Fruit fly (Drosophila melanogaster) whole organism, embryonic: ENCODE results near the gene CG7970.
A peak's percentile ranks its signal among the peaks of the same experiment; 100 is the strongest.

Source experiments
- C15 ChIP-seq: fragments of 200-800 bp; sonication (Bioruptor generic); IDR thresholded peaks from 3 replicates; pipeline ENCODE4 v1.3.6; 2022; ENCODE audit warnings: missing biosample characterization, missing genetic modification characterization
- CG10209 ChIP-seq: fragments of 200-800 bp; sonication (Bioruptor generic); optimal IDR thresholded peaks from 3 replicates; lab custom pipeline; 2017; ENCODE audit warnings: missing biosample characterization, mild to moderate bottlenecking, missing genetic modification characterization, missing genetic modification reagents
- CG10267 ChIP-seq: fragments of 200-800 bp; sonication (Bioruptor generic); optimal IDR thresholded peaks from 2 replicates; lab custom pipeline; 2018; ENCODE audit warnings: missing biosample characterization, mild to moderate bottlenecking, missing genetic modification characterization, moderate library complexity
- CG10321 ChIP-seq: fragments of 200-800 bp; sonication (Bioruptor generic); IDR thresholded peaks from 2 replicates; pipeline ENCODE4 v1.3.6; 2022; ENCODE audit warnings: missing biosample characterization, missing genetic modification characterization
- CG10565 ChIP-seq: fragments of 200-800 bp; sonication (Bioruptor generic); optimal IDR thresholded peaks from 3 replicates; lab custom pipeline; 2016; ENCODE audit warnings: missing biosample characterization, mild to moderate bottlenecking, missing genetic modification characterization
- CG12744 ChIP-seq: fragments of 200-800 bp; sonication (Bioruptor generic); optimal IDR thresholded peaks from 2 replicates; lab custom pipeline; 2016; ENCODE audit warnings: missing biosample characterization, missing genetic modification characterization
- CG13123 ChIP-seq: fragments of 200-800 bp; sonication (Bioruptor generic); optimal IDR thresholded peaks from 2 replicates; lab custom pipeline; 2016; ENCODE audit warnings: missing biosample characterization, missing genetic modification characterization
- CG17802 ChIP-seq: fragments of 200-800 bp; sonication (Bioruptor generic); optimal IDR thresholded peaks from 2 replicates; lab custom pipeline; 2018; ENCODE audit warnings: missing biosample characterization, mild to moderate bottlenecking, missing genetic modification characterization, moderate library complexity
- CG2129 ChIP-seq: fragments of 200-800 bp; sonication (Bioruptor generic); IDR thresholded peaks from 2 replicates; pipeline ENCODE4 v1.3.6; 2022; ENCODE audit warnings: missing biosample characterization, missing genetic modification characterization; ENCODE audit not compliant: partially characterized antibody
- CG30020 ChIP-seq: fragments of 200-800 bp; optimal IDR thresholded peaks from 2 replicates; lab custom pipeline; 2019; ENCODE audit warnings: missing biosample characterization, mild to moderate bottlenecking, missing genetic modification characterization, moderate library complexity
- CG3163 ChIP-seq: fragments of 200-800 bp; sonication (Bioruptor generic); optimal IDR thresholded peaks from 3 replicates; lab custom pipeline; 2016; ENCODE audit warnings: missing biosample characterization, missing genetic modification characterization
- CG6791 ChIP-seq: fragments of 200-800 bp; sonication (Bioruptor generic); IDR thresholded peaks from 3 replicates; pipeline ENCODE4 v1.3.6; 2022; ENCODE audit warnings: missing biosample characterization, missing genetic modification characterization; ENCODE audit not compliant: partially characterized antibody
- CG7556 ChIP-seq: fragments of 200-800 bp; sonication (Bioruptor generic); optimal IDR thresholded peaks from 2 replicates; lab custom pipeline; 2017; ENCODE audit warnings: missing biosample characterization, mild to moderate bottlenecking, missing genetic modification characterization
- CG8924 ChIP-seq: fragments of 200-800 bp; optimal IDR thresholded peaks from 3 replicates; lab custom pipeline; 2019; ENCODE audit warnings: missing biosample characterization, mild to moderate bottlenecking, missing genetic modification characterization, moderate library complexity
- CG9932 ChIP-seq: fragments of 200-800 bp; sonication (Bioruptor generic); IDR thresholded peaks from 2 replicates; pipeline ENCODE4 v1.3.6; 2022; ENCODE audit warnings: missing biosample characterization, missing genetic modification characterization
- Camta ChIP-seq: fragments of 200-800 bp; sonication (Bioruptor generic); optimal IDR thresholded peaks from 2 replicates; lab custom pipeline; 2016; ENCODE audit warnings: missing biosample characterization, missing genetic modification characterization
- Dll ChIP-seq: fragments of 200-800 bp; sonication (Bioruptor generic); IDR thresholded peaks from 4 replicates; pipeline ENCODE4 v1.3.6; 2022; ENCODE audit warnings: missing biosample characterization, missing genetic modification characterization; ENCODE audit not compliant: partially characterized antibody
- Doc3 ChIP-seq: fragments of 200-800 bp; sonication (Bioruptor generic); IDR thresholded peaks from 3 replicates; pipeline ENCODE4 v1.3.6; 2022; ENCODE audit warnings: missing biosample characterization, missing genetic modification characterization; ENCODE audit not compliant: partially characterized antibody
- Eip74EF ChIP-seq, 2 experiments: fragments of 200-800 bp in 1 of 2; fragments of >200 bp in 1 of 2; sonication (Bioruptor generic) in 1 of 2; optimal IDR thresholded peaks; 2 replicates each; lab custom pipeline; 2017 to 2019; ENCODE audit warnings: missing biosample characterization in 2 of 2, missing genetic modification characterization in 2 of 2, mild to moderate bottlenecking in 1 of 2, moderate library complexity in 1 of 2
- Gug ChIP-seq: fragments of 200-800 bp; sonication (Bioruptor generic); IDR thresholded peaks from 4 replicates; pipeline ENCODE4 v1.3.6; 2022; ENCODE audit warnings: missing biosample characterization, missing genetic modification characterization
- Meics ChIP-seq: fragments of 200-800 bp; sonication (Bioruptor generic); optimal IDR thresholded peaks from 2 replicates; lab custom pipeline; 2017; ENCODE audit warnings: missing biosample characterization, mild to moderate bottlenecking, missing genetic modification characterization
- Mes4 ChIP-seq: fragments of 200-800 bp; sonication (Bioruptor generic); optimal IDR thresholded peaks from 2 replicates; lab custom pipeline; 2016; ENCODE audit warnings: missing biosample characterization, missing genetic modification characterization
- Oli ChIP-seq: fragments of 200-800 bp; sonication (Bioruptor generic); optimal IDR thresholded peaks from 2 replicates; lab custom pipeline; 2018; ENCODE audit warnings: missing biosample characterization, mild to moderate bottlenecking, missing genetic modification characterization, moderate library complexity
- PHDP ChIP-seq: fragments of 200-800 bp; sonication (Bioruptor generic); optimal IDR thresholded peaks from 3 replicates; lab custom pipeline; 2018; ENCODE audit warnings: missing biosample characterization, mild to moderate bottlenecking, missing genetic modification characterization, moderate library complexity
- Scr ChIP-seq: fragments of 200-800 bp; sonication (Bioruptor generic); IDR thresholded peaks from 2 replicates; pipeline ENCODE4 v1.3.6; 2022; ENCODE audit warnings: missing biosample characterization, missing genetic modification characterization; ENCODE audit not compliant: partially characterized antibody
- Ssrp ChIP-seq: fragments of 200-800 bp; sonication (Bioruptor generic); optimal IDR thresholded peaks from 2 replicates; lab custom pipeline; 2018; ENCODE audit warnings: missing biosample characterization, mild to moderate bottlenecking, missing genetic modification characterization, moderate library complexity
- Usf ChIP-seq: fragments of 200-800 bp; sonication (Bioruptor generic); optimal IDR thresholded peaks from 2 replicates; lab custom pipeline; 2017; ENCODE audit warnings: missing genotype, missing biosample characterization, missing genetic modification characterization
- Xbp1 ChIP-seq: fragments of 200-800 bp; sonication (Bioruptor generic); optimal IDR thresholded peaks from 3 replicates; lab custom pipeline; 2016; ENCODE audit warnings: missing biosample characterization, mild to moderate bottlenecking, missing genetic modification characterization
- ab ChIP-seq: fragments of 200-800 bp; sonication (Bioruptor generic); optimal IDR thresholded peaks from 2 replicates; lab custom pipeline; 2016; ENCODE audit warnings: missing biosample characterization, missing genetic modification characterization
- br ChIP-seq: fragments of >200 bp; optimal IDR thresholded peaks from 2 replicates; lab custom pipeline; 2017
- cas ChIP-seq: fragments of 200-800 bp; sonication (Bioruptor generic); IDR thresholded peaks from 2 replicates; pipeline ENCODE4 v1.3.6; 2022; ENCODE audit warnings: missing biosample characterization, missing genetic modification characterization
- cwo ChIP-seq: fragments of 200-800 bp; sonication (Bioruptor generic); optimal IDR thresholded peaks from 3 replicates; lab custom pipeline; 2017; ENCODE audit warnings: missing biosample characterization, missing genetic modification characterization, mild to moderate bottlenecking, moderate library complexity, missing genetic modification reagents
- dan ChIP-seq: fragments of 200-800 bp; sonication (Bioruptor generic); IDR thresholded peaks from 2 replicates; pipeline ENCODE4 v1.3.6; 2022; ENCODE audit warnings: missing biosample characterization, missing genetic modification characterization
- esg ChIP-seq: fragments of 200-800 bp; sonication (Bioruptor generic); conservative IDR thresholded peaks from 2 replicates; pipeline ENCODE4 v1.3.6; 2022; ENCODE audit warnings: missing biosample characterization, missing genetic modification characterization
- exex ChIP-seq: fragments of 200-800 bp; sonication (Bioruptor generic); optimal IDR thresholded peaks from 4 replicates; lab custom pipeline; 2018; ENCODE audit warnings: missing biosample characterization, mild to moderate bottlenecking, missing genetic modification characterization, moderate library complexity
- fd3F ChIP-seq: fragments of 200-800 bp; sonication (Bioruptor generic); optimal IDR thresholded peaks from 2 replicates; lab custom pipeline; 2018; ENCODE audit warnings: missing biosample characterization, mild to moderate bottlenecking, missing genetic modification characterization, moderate library complexity
- jigr1 ChIP-seq: fragments of 200-800 bp; sonication (Bioruptor generic); IDR thresholded peaks from 3 replicates; pipeline ENCODE4 v1.3.6; 2022; ENCODE audit warnings: missing biosample characterization, missing genetic modification characterization
- lilli ChIP-seq: fragments of 200-800 bp; sonication (Bioruptor generic); optimal IDR thresholded peaks from 3 replicates; lab custom pipeline; 2016; ENCODE audit warnings: missing biosample characterization, missing genetic modification characterization
- mld ChIP-seq: fragments of 200-800 bp; sonication (Bioruptor generic); IDR thresholded peaks from 3 replicates; pipeline ENCODE4 v1.3.6; 2022; ENCODE audit warnings: missing biosample characterization, missing genetic modification characterization; ENCODE audit not compliant: partially characterized antibody
- org-1 ChIP-seq: fragments of 200-800 bp; sonication (Bioruptor generic); optimal IDR thresholded peaks from 2 replicates; lab custom pipeline; 2017; ENCODE audit warnings: missing biosample characterization, missing genetic modification characterization
- pan ChIP-seq, 4 experiments: fragments of >200 bp in 3 of 4; fragments of 200-800 bp in 1 of 4; sonication (Bioruptor generic) in 1 of 4; optimal IDR thresholded peaks in 3 of 4; IDR thresholded peaks in 1 of 4; 2 replicates each; pipeline versions ENCODE4 v1.3.6 to Lab custom; 2017 to 2022; ENCODE audit warnings: missing biosample characterization in 2 of 4, missing genetic modification characterization in 2 of 4, mixed read lengths in 1 of 4
- pzg ChIP-seq: fragments of 200-800 bp; sonication (Bioruptor generic); optimal IDR thresholded peaks from 3 replicates; lab custom pipeline; 2018; ENCODE audit warnings: missing biosample characterization, mild to moderate bottlenecking, missing genetic modification characterization, moderate library complexity
- sc ChIP-seq, 3 experiments: fragments of >200 bp in 2 of 3; fragments of 200-800 bp in 1 of 3; sonication (Bioruptor generic) in 1 of 3; optimal IDR thresholded peaks; 2 replicates in 2 of 3; 3 replicates in 1 of 3; lab custom pipeline; 2017; ENCODE audit warnings: mild to moderate bottlenecking in 1 of 3, missing biosample characterization in 1 of 3, missing genetic modification characterization in 1 of 3, missing genetic modification reagents in 1 of 3
- tap ChIP-seq: fragments of 200-800 bp; optimal IDR thresholded peaks from 3 replicates; lab custom pipeline; 2019; ENCODE audit warnings: missing biosample characterization, mild to moderate bottlenecking, missing genetic modification characterization, moderate library complexity
- trh ChIP-seq: fragments of 200-800 bp; sonication (Bioruptor generic); optimal IDR thresholded peaks from 2 replicates; lab custom pipeline; 2016; ENCODE audit warnings: missing biosample characterization, missing genetic modification characterization
- vfl ChIP-seq: fragments of 200-800 bp; sonication (Bioruptor generic); optimal IDR thresholded peaks from 2 replicates; lab custom pipeline; 2016; ENCODE audit warnings: missing biosample characterization, missing genetic modification characterization
- vvl ChIP-seq: fragments of 200-800 bp; sonication (Bioruptor generic); IDR thresholded peaks from 2 replicates; pipeline ENCODE4 v1.3.6; 2022; ENCODE audit warnings: missing biosample characterization, missing genetic modification characterization
- zfh2 ChIP-seq: fragments of 200-800 bp; sonication (Bioruptor generic); optimal IDR thresholded peaks from 2 replicates; lab custom pipeline; 2016; ENCODE audit warnings: missing biosample characterization, missing genetic modification characterization

Gene CG7970

dm6 chr3L:1668504-1668903, 16.0 kb downstream of the CG7970 start, which contains the start of gene RpL23A (continued):
- TF ChIP-seq cas (GFP tag; lab: Robert Waterston, UW): peak; percentile 91
- TF ChIP-seq CG10565 (GFP tag; lab: Kevin White, UChicago): peak; percentile 84
- peak; percentile 93 for TF ChIP-seq org-1 (GFP tag; lab: Kevin White, UChicago)
- no peak for TF ChIP-seq Doc3 (GFP tag; lab: Robert Waterston, UW)
- peak; percentile 96 for TF ChIP-seq Xbp1 (GFP tag; lab: Kevin White, UChicago)
- no peak for TF ChIP-seq pan (optimal IDR thresholded peaks at IDR 0.05; lab: Kevin White, UChicago)
- TF ChIP-seq pan (GFP tag; optimal IDR thresholded peaks at IDR 0.05 in 1 of 2, IDR thresholded peaks at IDR 0.05 in 1 of 2): peak in 1 of 2 experiments; percentile 93
- TF ChIP-seq jigr1 (GFP tag; lab: Robert Waterston, UW): 0 out of 3 replicates have a peak, but pooled peaks have one; percentile 24
- TF ChIP-seq CG10209 (GFP tag; lab: Kevin White, UChicago): peak; percentile 97
- peak; percentile 99 for TF ChIP-seq Mes4 (GFP tag; lab: Kevin White, UChicago)
- TF ChIP-seq CG17802 (tag; lab: Kevin White, UChicago): peak; percentile 84
- peak; percentile 97 for TF ChIP-seq zfh2 (GFP tag; lab: Kevin White, UChicago)
- TF ChIP-seq CG6791: peak; percentile 66; the same call in 2 of the 3 replicates
- TF ChIP-seq vfl (GFP tag; lab: Kevin White, UChicago): peak; percentile 94
- peak; percentile 95 for TF ChIP-seq CG12744 (GFP tag; lab: Kevin White, UChicago)
- peak; percentile 94 for TF ChIP-seq Usf (GFP tag; lab: Kevin White, UChicago)
- TF ChIP-seq C15 (GFP tag; lab: Robert Waterston, UW): peak; percentile 91
- TF ChIP-seq CG3163 (GFP tag; lab: Kevin White, UChicago): peak; percentile 90
- no peak for TF ChIP-seq mld (GFP tag; lab: Robert Waterston, UW)
- TF ChIP-seq exex (tag; lab: Kevin White, UChicago): peak; percentile 72
- peak; percentile 74 for TF ChIP-seq Ssrp (tag; lab: Kevin White, UChicago)
- TF ChIP-seq CG7556 (GFP tag; lab: Kevin White, UChicago): peak; percentile 87
- peak in 1 of 2 experiments; percentile 70 for TF ChIP-seq Eip74EF (GFP tag; optimal IDR thresholded peaks at IDR 0.05; lab: Kevin White, UChicago)
- peak; percentile 96 for TF ChIP-seq CG9932 (GFP tag; lab: Robert Waterston, UW)
- TF ChIP-seq cwo (GFP tag; lab: Kevin White, UChicago): peak; percentile 82
- TF ChIP-seq CG2129: no peak
- TF ChIP-seq Scr (GFP tag; lab: Robert Waterston, UW): peak; percentile 43; the same call in 1 of the 2 replicates
- TF ChIP-seq Oli (tag; lab: Kevin White, UChicago): peak; percentile 79
- peak; percentile 75 for TF ChIP-seq tap (tag; lab: Kevin White, UChicago)
- TF ChIP-seq Meics (GFP tag; lab: Kevin White, UChicago): peak; percentile 98
- TF ChIP-seq sc (optimal IDR thresholded peaks at IDR 0.05; lab: Kevin White, UChicago): no peak
- peak; percentile 87 for TF ChIP-seq sc (GFP tag; optimal IDR thresholded peaks at IDR 0.05; lab: Kevin White, UChicago)
- peak; percentile 100 for TF ChIP-seq CG10267 (tag; lab: Kevin White, UChicago)
- TF ChIP-seq Camta (GFP tag; lab: Kevin White, UChicago): peak; percentile 97
- TF ChIP-seq br (lab: Kevin White, UChicago): no peak
- peak; percentile 97 for TF ChIP-seq vvl (GFP tag; lab: Robert Waterston, UW)
- TF ChIP-seq PHDP (tag; lab: Kevin White, UChicago): peak; percentile 92
- peak; percentile 93 for TF ChIP-seq trh (GFP tag; lab: Kevin White, UChicago)
- TF ChIP-seq lilli (GFP tag; lab: Kevin White, UChicago): peak; percentile 94
- TF ChIP-seq Dll: no peak
- TF ChIP-seq CG10321 (GFP tag; lab: Robert Waterston, UW): peak; percentile 74
- peak; percentile 66 for TF ChIP-seq esg (GFP tag; lab: Robert Waterston, UW)
- TF ChIP-seq fd3F (GFP tag; lab: Kevin White, UChicago): peak; percentile 87
- peak; percentile 82 for TF ChIP-seq CG30020 (tag; lab: Kevin White, UChicago)
- TF ChIP-seq ab: peak; percentile 81
- TF ChIP-seq CG8924: peak; percentile 86
- TF ChIP-seq dan (GFP tag; lab: Robert Waterston, UW): no peak; the same call in 1 of the 2 replicates
- peak; percentile 89 for TF ChIP-seq Gug (GFP tag; lab: Robert Waterston, UW)
- TF ChIP-seq CG13123: peak; percentile 92
- peak; percentile 100 for TF ChIP-seq pzg (GFP tag; lab: Kevin White, UChicago)
